Worm (Caenorhabditis elegans): ENCODE measurements around the gene C34F11.1.

Gene C34F11.1

DNA sequence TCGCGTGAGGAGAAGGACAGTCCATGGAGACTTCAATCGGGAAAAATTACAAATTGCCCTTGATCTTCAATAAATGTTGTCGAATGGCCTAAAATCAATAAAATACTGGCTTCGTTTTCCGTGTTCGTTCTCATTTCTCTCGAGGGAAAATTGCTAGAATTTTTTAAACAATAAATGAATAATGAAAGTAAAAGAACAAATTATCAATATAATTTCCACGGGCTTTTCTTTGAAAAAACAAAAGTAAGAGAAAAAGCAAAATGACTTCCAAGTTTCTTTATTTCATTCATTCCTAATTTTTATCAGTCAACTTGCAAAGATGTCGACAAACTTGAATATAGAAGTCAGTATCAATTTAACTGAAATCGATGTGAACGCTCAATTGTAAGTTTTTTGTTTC, at the start of gene C34F11.1:
Gene C34F11.1, plus strand, starts transcription at position 301 of the 400 bp plus-strand sequence.
- TF ChIP-seq lin-13 (tag; optimal IDR thresholded peaks at IDR 0.05) = no peak
- no peak for TF ChIP-seq ceh-43 (GFP tag; optimal IDR thresholded peaks at IDR 0.05)
- no peak for TF ChIP-seq cnd-1 (tag; optimal IDR thresholded peaks at IDR 0.05)
- no peak for TF ChIP-seq unc-39 (tag; optimal IDR thresholded peaks at IDR 0.05)

DNA sequence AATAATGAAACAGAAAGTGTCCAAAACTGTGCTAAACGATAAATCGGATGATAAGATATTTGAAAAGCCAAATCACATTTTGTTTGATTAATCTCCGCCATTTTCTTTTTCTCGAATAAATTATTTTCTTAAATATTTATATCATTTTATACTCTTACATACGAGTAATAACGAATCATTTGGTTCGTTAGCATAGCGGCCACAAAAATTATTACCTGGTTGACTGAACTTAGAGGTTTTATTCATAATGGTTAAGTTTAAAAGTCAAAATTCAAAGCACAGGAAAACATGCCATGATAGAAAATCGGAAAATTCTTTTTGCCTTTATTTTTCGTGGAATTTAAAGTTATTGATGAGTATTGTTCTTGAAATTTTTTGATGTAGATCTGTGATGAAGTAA, 49.5 kb upstream of the C34F11.1 start, which contains the start of gene srb-5:
Gene srb-5, minus strand, starts transcription at position 101 of the 400 bp plus-strand sequence.
- TF ChIP-seq snpc-4 (tag; optimal IDR thresholded peaks at IDR 0.05) (no peak), ces-1 (GFP tag; optimal IDR thresholded peaks at IDR 0.05) (no peak), lsy-2 (tag; optimal IDR thresholded peaks at IDR 0.05) (no peak), elt-3 (tag; optimal IDR thresholded peaks at IDR 0.05) (no peak), nhr-237 (tag; optimal IDR thresholded peaks at IDR 0.05) (no peak), nhr-28 (tag; optimal IDR thresholded peaks at IDR 0.05) (no peak), hlh-1 (tag; optimal IDR thresholded peaks at IDR 0.05) (no peak), blmp-1 (tag; optimal IDR thresholded peaks at IDR 0.05) (no peak), nhr-2 (tag; optimal IDR thresholded peaks at IDR 0.05) (no peak), cnd-1 (tag; optimal IDR thresholded peaks at IDR 0.05) (no peak)

DNA sequence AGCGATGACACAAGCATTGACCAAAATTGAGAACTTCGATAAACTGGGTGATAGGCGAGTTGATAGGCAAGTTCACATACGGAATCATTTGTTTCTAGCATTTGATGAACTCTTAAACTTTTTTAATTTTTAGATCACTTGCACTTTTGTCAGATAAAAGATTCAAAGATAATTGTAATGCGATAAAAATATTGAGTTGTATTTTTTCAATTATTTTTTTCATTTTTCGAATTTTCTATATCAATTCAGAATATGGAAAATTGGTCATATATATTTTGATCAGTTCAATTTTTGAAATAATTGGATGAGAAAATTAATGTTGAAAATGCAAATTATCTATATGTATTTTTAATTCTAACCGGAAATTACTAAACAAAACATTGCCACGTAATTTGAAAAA, 46.0 kb upstream of the C34F11.1 start, which contains the start of gene srb-3:
Gene srb-3, minus strand, starts transcription at position 101 of the 400 bp plus-strand sequence.
- TF ChIP-seq ztf-11 (tag; optimal IDR thresholded peaks at IDR 0.05) = no peak
- no peak for TF ChIP-seq bed-3 (GFP tag; optimal IDR thresholded peaks at IDR 0.05)
- no peak for TF ChIP-seq sptf-1 (tag; optimal IDR thresholded peaks at IDR 0.05)

DNA sequence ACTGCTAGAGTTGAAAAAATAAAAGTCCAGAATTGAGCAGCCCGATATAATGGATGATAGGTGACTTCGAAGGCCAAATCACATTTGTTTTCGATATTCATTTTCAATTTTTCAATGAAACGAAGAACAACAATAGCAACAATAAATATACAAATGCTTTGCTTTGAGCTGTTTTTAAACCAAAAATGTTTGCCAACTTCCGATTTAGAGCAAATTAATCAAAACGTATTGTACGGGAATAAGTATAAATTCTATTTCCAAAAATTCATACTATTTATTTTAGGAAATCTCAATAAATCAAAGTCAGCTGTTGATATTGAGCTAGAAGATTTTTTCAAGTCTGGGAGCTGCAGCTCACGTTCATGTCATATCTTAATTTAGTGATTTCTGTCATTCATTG, 41.8 kb upstream of the C34F11.1 start, which contains the start of gene srb-1:
Gene srb-1, minus strand, starts transcription at position 101 of the 400 bp plus-strand sequence.
- no peak for TF ChIP-seq unc-39 (tag; optimal IDR thresholded peaks at IDR 0.05)
- no peak for TF ChIP-seq elt-1 (tag; optimal IDR thresholded peaks at IDR 0.05; ENCODE audit: borderline replicate concordance, insufficient read depth)
- no peak for TF ChIP-seq lsy-2 (tag; optimal IDR thresholded peaks at IDR 0.05)
- no peak for TF ChIP-seq sptf-1 (tag; optimal IDR thresholded peaks at IDR 0.05)
- no peak for TF ChIP-seq snpc-4 (tag; optimal IDR thresholded peaks at IDR 0.05)
- no peak for TF ChIP-seq tbx-8 (GFP tag; optimal IDR thresholded peaks at IDR 0.05)
- TF ChIP-seq mab-5 (tag; optimal IDR thresholded peaks at IDR 0.05) = no peak
- TF ChIP-seq hlh-1 (tag; optimal IDR thresholded peaks at IDR 0.05) = no peak

DNA sequence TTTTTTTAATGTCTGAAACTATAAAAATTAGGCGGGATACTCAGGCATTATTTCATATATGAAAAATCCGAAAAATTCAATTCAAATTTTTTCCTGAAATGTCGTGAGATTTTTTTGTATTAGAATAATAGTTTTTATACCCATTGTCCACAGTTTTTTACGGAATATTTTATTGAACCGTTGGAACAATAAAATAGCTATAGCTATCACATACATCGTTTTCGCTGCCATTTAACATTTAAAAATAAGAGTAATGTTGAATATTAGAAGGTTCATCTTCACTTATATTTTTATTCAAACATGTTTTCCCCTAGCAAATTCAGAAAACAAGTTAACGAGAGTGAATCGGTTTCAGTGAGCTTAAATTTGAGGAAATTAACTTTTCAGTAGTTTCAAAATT, 41.2 kb upstream of the C34F11.1 start, which contains the start of gene C27D6.15:
Gene C27D6.15, plus strand, starts transcription at position 301 of the 400 bp plus-strand sequence.
- TF ChIP-seq pha-4 (tag; optimal IDR thresholded peaks at IDR 0.05) (no peak), unc-62 (GFP tag; optimal IDR thresholded peaks at IDR 0.05) (no peak), nhr-76 (tag; optimal IDR thresholded peaks at IDR 0.05) (no peak), ces-1 (GFP tag; optimal IDR thresholded peaks at IDR 0.05) (no peak), lin-13 (tag; optimal IDR thresholded peaks at IDR 0.05) (no peak), unc-120 (tag; optimal IDR thresholded peaks at IDR 0.05; ENCODE audit: poor library complexity, severe bottlenecking) (no peak), ceh-43 (GFP tag; optimal IDR thresholded peaks at IDR 0.05) (no peak), mep-1 (tag; optimal IDR thresholded peaks at IDR 0.05) (no peak), mab-5 (tag; optimal IDR thresholded peaks at IDR 0.05) (no peak), unc-39 (tag; optimal IDR thresholded peaks at IDR 0.05) (no peak), bed-3 (GFP tag; optimal IDR thresholded peaks at IDR 0.05) (no peak), drap-1 (GFP tag; optimal IDR thresholded peaks at IDR 0.05) (no peak), sptf-1 (tag; optimal IDR thresholded peaks at IDR 0.05) (no peak), sem-2 (GFP tag; optimal IDR thresholded peaks at IDR 0.05) (no peak), nhr-12 (tag; optimal IDR thresholded peaks at IDR 0.05) (no peak), nhr-237 (tag; optimal IDR thresholded peaks at IDR 0.05) (no peak), lin-32 (GFP tag; optimal IDR thresholded peaks at IDR 0.05) (no peak), ham-2 (GFP tag; optimal IDR thresholded peaks at IDR 0.05) (no peak), blmp-1 (tag; optimal IDR thresholded peaks at IDR 0.05) (no peak), lsy-2 (tag; optimal IDR thresholded peaks at IDR 0.05) (no peak)

DNA sequence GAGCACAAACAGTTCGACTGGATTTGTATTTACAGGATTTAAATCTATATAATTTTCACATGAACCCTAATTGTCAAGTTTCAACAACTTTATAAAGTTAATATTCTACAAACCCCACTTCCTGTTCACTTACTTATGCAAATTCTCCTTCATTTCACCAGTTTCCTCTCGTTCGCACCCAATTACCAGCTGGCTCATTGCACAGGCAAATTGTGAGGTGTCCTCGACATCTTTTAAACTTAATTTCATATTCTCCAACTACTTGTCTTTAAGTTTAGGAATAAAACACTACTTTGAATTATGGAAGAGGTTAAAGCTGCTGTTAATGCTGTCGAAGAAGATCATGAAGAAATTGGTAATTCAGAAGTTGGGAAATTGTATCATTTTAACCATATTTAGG, 40.3 kb upstream of the C34F11.1 start, which contains the start of gene C27D6.1:
Gene C27D6.1, plus strand, starts transcription at position 301 of the 400 bp plus-strand sequence.
- no peak for TF ChIP-seq drap-1 (GFP tag; optimal IDR thresholded peaks at IDR 0.05)
- TF ChIP-seq lin-13 (tag; optimal IDR thresholded peaks at IDR 0.05) = no peak
- TF ChIP-seq mls-2 (tag; optimal IDR thresholded peaks at IDR 0.05) = no peak
- TF ChIP-seq nhr-28 (tag; optimal IDR thresholded peaks at IDR 0.05) = no peak
- TF ChIP-seq blmp-1 (tag; optimal IDR thresholded peaks at IDR 0.05) = no peak
- no peak for TF ChIP-seq ceh-39 (tag; optimal IDR thresholded peaks at IDR 0.05)
- no peak for TF ChIP-seq cnd-1 (tag; optimal IDR thresholded peaks at IDR 0.05)
- TF ChIP-seq nhr-12 (tag; optimal IDR thresholded peaks at IDR 0.05) = no peak
- no peak for TF ChIP-seq sem-2 (GFP tag; optimal IDR thresholded peaks at IDR 0.05)
- no peak for TF ChIP-seq sptf-1 (tag; optimal IDR thresholded peaks at IDR 0.05)
- no peak for TF ChIP-seq ztf-11 (tag; optimal IDR thresholded peaks at IDR 0.05)
- TF ChIP-seq ces-1 (GFP tag; optimal IDR thresholded peaks at IDR 0.05) = no peak
- no peak for TF ChIP-seq nhr-2 (tag; optimal IDR thresholded peaks at IDR 0.05)
- no peak for TF ChIP-seq lin-32 (GFP tag; optimal IDR thresholded peaks at IDR 0.05)
- no peak for TF ChIP-seq nhr-76 (tag; optimal IDR thresholded peaks at IDR 0.05)
- no peak for TF ChIP-seq zip-8 (tag; optimal IDR thresholded peaks at IDR 0.05)
- TF ChIP-seq lsy-2 (tag; optimal IDR thresholded peaks at IDR 0.05) = no peak
